Worm (Caenorhabditis elegans) whole organism, early embryonic: ENCODE measurements around the gene glb-6.

Source experiments
- ama-1 ChIP-seq: fragments of 150-350 bp; optimal IDR thresholded peaks from 2 replicates; lab custom pipeline; 2014
- flt-1 ChIP-seq: fragments of 200-800 bp; sonication (Bioruptor generic); IDR thresholded peaks from 2 replicates; pipeline ENCODE4 v1.3.6; 2022; ENCODE audit warnings: missing genetic modification characterization, missing compliant biosample characterization
- hnd-1 ChIP-seq: sonication (generic microtip); optimal IDR thresholded peaks from 2 replicates; lab custom pipeline; 2016; ENCODE audit warnings: missing genetic modification characterization, missing compliant biosample characterization
- pes-1 ChIP-seq: fragments of 200-800 bp; sonication (Bioruptor generic); IDR thresholded peaks from 2 replicates; pipeline ENCODE4 v1.3.6; 2022; ENCODE audit warnings: missing genetic modification reagents, missing genetic modification characterization, missing compliant biosample characterization
- tra-4 ChIP-seq: sonication (generic microtip); optimal IDR thresholded peaks from 2 replicates; lab custom pipeline; 2017; ENCODE audit warnings: missing genetic modification characterization, missing compliant biosample characterization

DNA sequence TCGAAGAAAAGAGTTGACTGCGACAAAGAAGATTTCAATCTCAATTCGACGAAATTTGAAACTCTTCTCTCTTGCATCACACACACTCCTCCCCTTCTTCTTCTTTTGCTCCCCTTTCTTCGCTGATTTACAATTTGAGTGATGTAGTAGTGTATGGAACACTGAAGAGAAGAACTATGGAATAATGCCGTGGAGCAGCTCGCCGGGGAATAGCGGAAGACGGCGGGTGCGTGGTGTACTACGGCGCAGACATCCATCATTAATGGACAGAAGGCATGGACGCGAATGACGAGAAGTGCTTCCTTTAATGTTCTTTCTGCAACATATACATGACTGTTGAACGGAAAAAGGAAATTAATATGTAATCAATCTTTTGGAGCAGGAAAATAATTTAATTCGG is 12.5 kb upstream of the glb-6 start:
- TF ChIP-seq flt-1 (GFP tag; lab: Robert Waterston, UW), result no peak
- TF ChIP-seq ama-1 (lab: Kevin White, UChicago), result no peak
- no peak for TF ChIP-seq pes-1 (GFP tag; lab: Robert Waterston, UW)
- no peak for TF ChIP-seq hnd-1
- no peak for TF ChIP-seq tra-4 (tag; lab: Kevin White, UChicago)
